Fruit fly (Drosophila melanogaster) whole organism, embryonic: Measurements from ENCODE around the gene CG11892.
A peak's percentile ranks its signal among the peaks of the same experiment; 100 is the strongest.

ENCODE experiments used
- CG10431 ChIP-seq: fragments of 200-800 bp; sonication (Bioruptor generic); optimal IDR thresholded peaks from 3 replicates; lab custom pipeline; 2018; ENCODE audit warnings: missing biosample characterization, mild to moderate bottlenecking, missing genetic modification characterization
- CG10654 ChIP-seq: fragments of 200-800 bp; sonication (Bioruptor generic); optimal IDR thresholded peaks from 2 replicates; lab custom pipeline; 2016; ENCODE audit warnings: missing biosample characterization, missing genetic modification characterization
- CG10959 ChIP-seq: fragments of 200-800 bp; sonication (Bioruptor generic); IDR thresholded peaks from 2 replicates; pipeline ENCODE4 v1.3.6; 2022; ENCODE audit warnings: missing biosample characterization, missing genetic modification characterization
- CG12219 ChIP-seq: fragments of 200-800 bp; sonication (Bioruptor generic); optimal IDR thresholded peaks from 3 replicates; lab custom pipeline; 2018; ENCODE audit warnings: missing biosample characterization, mild to moderate bottlenecking, missing genetic modification characterization
- CG12391 ChIP-seq: fragments of 200-800 bp; sonication (Bioruptor generic); optimal IDR thresholded peaks from 3 replicates; lab custom pipeline; 2018; ENCODE audit warnings: missing biosample characterization, mild to moderate bottlenecking, missing genetic modification characterization, moderate library complexity
- CG15479 ChIP-seq: fragments of 200-800 bp; sonication (Bioruptor generic); optimal IDR thresholded peaks from 3 replicates; lab custom pipeline; 2019; ENCODE audit warnings: missing biosample characterization, mild to moderate bottlenecking, missing genetic modification characterization, moderate library complexity
- CG15601 ChIP-seq: fragments of 200-800 bp; sonication (Bioruptor generic); optimal IDR thresholded peaks from 3 replicates; lab custom pipeline; 2019; ENCODE audit warnings: missing biosample characterization, mild to moderate bottlenecking, missing genetic modification characterization, moderate library complexity
- CG1602 ChIP-seq: fragments of 200-800 bp; sonication (Bioruptor generic); optimal IDR thresholded peaks from 3 replicates; lab custom pipeline; 2016; ENCODE audit warnings: missing biosample characterization, missing genetic modification characterization
- CG18764 ChIP-seq: fragments of 200-800 bp; sonication (Bioruptor generic); optimal IDR thresholded peaks from 3 replicates; lab custom pipeline; 2016; ENCODE audit warnings: missing biosample characterization, missing genetic modification characterization
- CG2199 ChIP-seq: fragments of 200-800 bp; sonication (Bioruptor generic); IDR thresholded peaks from 3 replicates; pipeline ENCODE4 v1.3.6; 2022; ENCODE audit warnings: missing biosample characterization, missing genetic modification characterization
- CG2889 ChIP-seq: fragments of 200-800 bp; sonication (Bioruptor generic); IDR thresholded peaks from 3 replicates; pipeline ENCODE4 v1.3.6; 2022; ENCODE audit warnings: missing biosample characterization, missing genetic modification characterization
- CG31224 ChIP-seq: fragments of 200-800 bp; sonication (Bioruptor generic); IDR thresholded peaks from 2 replicates; pipeline ENCODE4 v1.3.6; 2022; ENCODE audit warnings: missing biosample characterization, missing genetic modification characterization
- CG33213 ChIP-seq: fragments of 200-800 bp; sonication (Bioruptor generic); optimal IDR thresholded peaks from 3 replicates; lab custom pipeline; 2016; ENCODE audit warnings: missing biosample characterization, missing genetic modification characterization
- CG3407 ChIP-seq: fragments of 200-800 bp; sonication (Bioruptor generic); optimal IDR thresholded peaks from 2 replicates; lab custom pipeline; 2018; ENCODE audit warnings: missing biosample characterization, mild to moderate bottlenecking, missing genetic modification characterization
- CG4617 ChIP-seq: fragments of 200-800 bp; sonication (Bioruptor generic); optimal IDR thresholded peaks from 3 replicates; lab custom pipeline; 2016; ENCODE audit warnings: missing biosample characterization, missing genetic modification characterization, borderline replicate concordance
- CG4707 ChIP-seq: fragments of 200-800 bp; sonication (Bioruptor generic); optimal IDR thresholded peaks from 2 replicates; lab custom pipeline; 2018; ENCODE audit warnings: missing biosample characterization, mild to moderate bottlenecking, missing genetic modification characterization, moderate library complexity
- CG6689 ChIP-seq: fragments of 200-800 bp; sonication (Bioruptor generic); IDR thresholded peaks from 2 replicates; pipeline ENCODE4 v1.3.6; 2022; ENCODE audit warnings: missing biosample characterization, missing genetic modification characterization
- CG8281 ChIP-seq: fragments of 200-800 bp; sonication (Bioruptor generic); optimal IDR thresholded peaks from 2 replicates; lab custom pipeline; 2018; ENCODE audit warnings: missing biosample characterization, mild to moderate bottlenecking, missing genetic modification characterization, moderate library complexity
- CG9609 ChIP-seq: fragments of 200-800 bp; sonication (Bioruptor generic); optimal IDR thresholded peaks from 3 replicates; lab custom pipeline; 2016; ENCODE audit warnings: missing biosample characterization, missing genetic modification characterization
- CG9797 ChIP-seq: fragments of 200-800 bp; sonication (Bioruptor generic); optimal IDR thresholded peaks from 3 replicates; lab custom pipeline; 2018; ENCODE audit warnings: missing biosample characterization, mild to moderate bottlenecking, missing genetic modification characterization
- CkIIα-i1 ChIP-seq: fragments of 200-800 bp; sonication (Bioruptor generic); IDR thresholded peaks from 2 replicates; pipeline ENCODE4 v1.3.6; 2022; ENCODE audit warnings: missing biosample characterization, missing genetic modification characterization
- Dad ChIP-seq: fragments of 200-800 bp; sonication (Bioruptor generic); optimal IDR thresholded peaks from 3 replicates; lab custom pipeline; 2016; ENCODE audit warnings: missing biosample characterization, missing genetic modification characterization
- Dref ChIP-seq: fragments of 200-800 bp; sonication (Bioruptor generic); IDR thresholded peaks from 2 replicates; pipeline ENCODE4 v1.3.6; 2022; ENCODE audit warnings: missing biosample characterization, missing genetic modification characterization
- E2f2 ChIP-seq: fragments of 200-800 bp; sonication (Bioruptor generic); IDR thresholded peaks from 2 replicates; pipeline ENCODE4 v1.3.6; 2022; ENCODE audit warnings: missing biosample characterization, missing genetic modification characterization
- Fer2 ChIP-seq: fragments of 200-800 bp; sonication (Bioruptor generic); optimal IDR thresholded peaks from 2 replicates; lab custom pipeline; 2018; ENCODE audit warnings: missing biosample characterization, mild to moderate bottlenecking, missing genetic modification characterization, moderate library complexity
- H2.0 ChIP-seq: fragments of 200-800 bp; sonication (Bioruptor generic); IDR thresholded peaks from 2 replicates; pipeline ENCODE4 v1.3.6; 2022; ENCODE audit warnings: missing biosample characterization, missing genetic modification characterization
- HLH4C ChIP-seq: fragments of 200-800 bp; sonication (Bioruptor generic); IDR thresholded peaks from 3 replicates; pipeline ENCODE4 v1.3.6; 2022; ENCODE audit warnings: missing biosample characterization, missing genetic modification characterization; ENCODE audit not compliant: partially characterized antibody
- Hmr ChIP-seq: fragments of 200-800 bp; sonication (Bioruptor generic); optimal IDR thresholded peaks from 3 replicates; lab custom pipeline; 2017; ENCODE audit warnings: mild to moderate bottlenecking, missing biosample characterization, missing genetic modification reagents, missing genetic modification characterization
- Max ChIP-seq: fragments of 200-800 bp; sonication (Bioruptor generic); optimal IDR thresholded peaks from 2 replicates; lab custom pipeline; 2016; ENCODE audit warnings: missing biosample characterization, mild to moderate bottlenecking, missing genetic modification characterization
- Med ChIP-seq: fragments of 200-800 bp; sonication (Bioruptor generic); peaks from one replicate; lab custom pipeline; 2016; ENCODE audit warnings: missing biosample characterization, missing genetic modification characterization, mild to moderate bottlenecking, inconsistent platforms, moderate library complexity
- Mes4 ChIP-seq: fragments of 200-800 bp; sonication (Bioruptor generic); optimal IDR thresholded peaks from 2 replicates; lab custom pipeline; 2016; ENCODE audit warnings: missing biosample characterization, missing genetic modification characterization
- Nf-YC ChIP-seq: fragments of 200-800 bp; optimal IDR thresholded peaks from 3 replicates; lab custom pipeline; 2019; ENCODE audit warnings: missing biosample characterization, mild to moderate bottlenecking, missing genetic modification characterization, moderate library complexity
- Sin3A ChIP-seq: fragments of >200 bp; optimal IDR thresholded peaks from 2 replicates; lab custom pipeline; 2018
- ac ChIP-seq: fragments of 200-800 bp; sonication (Bioruptor generic); optimal IDR thresholded peaks from 3 replicates; lab custom pipeline; 2017; ENCODE audit warnings: missing biosample characterization, mild to moderate bottlenecking, missing genetic modification characterization
- amos ChIP-seq: fragments of 200-800 bp; sonication (Bioruptor generic); IDR thresholded peaks from 2 replicates; pipeline ENCODE4 v1.3.6; 2022; ENCODE audit warnings: missing biosample characterization, missing genetic modification characterization; ENCODE audit not compliant: partially characterized antibody
- bab2 ChIP-seq: fragments of 200-800 bp; sonication (Bioruptor generic); optimal IDR thresholded peaks from 2 replicates; lab custom pipeline; 2016; ENCODE audit warnings: missing biosample characterization, missing genetic modification characterization
- chif ChIP-seq, 2 experiments: fragments of 200-800 bp; sonication (Bioruptor generic); optimal IDR thresholded peaks; 3 replicates each; lab custom pipeline; 2016; ENCODE audit warnings: missing biosample characterization in 2 of 2, missing genetic modification characterization in 2 of 2
- chn ChIP-seq: fragments of 200-800 bp; sonication (Bioruptor generic); optimal IDR thresholded peaks from 2 replicates; lab custom pipeline; 2016; ENCODE audit warnings: missing biosample characterization, missing genetic modification characterization
- corto ChIP-seq: fragments of 200-800 bp; sonication (Bioruptor generic); optimal IDR thresholded peaks from 2 replicates; lab custom pipeline; 2016; ENCODE audit warnings: missing biosample characterization, mild to moderate bottlenecking, missing genetic modification characterization, moderate library complexity
- croc ChIP-seq: fragments of 200-800 bp; sonication (Bioruptor generic); conservative IDR thresholded peaks from 3 replicates; pipeline ENCODE4 v1.3.6; 2022; ENCODE audit warnings: missing biosample characterization, missing genetic modification characterization
- dimm ChIP-seq: fragments of 200-800 bp; sonication (Bioruptor generic); IDR thresholded peaks from 2 replicates; pipeline ENCODE4 v1.3.6; 2022; ENCODE audit warnings: missing biosample characterization, missing genetic modification characterization
- eve ChIP-seq, 2 experiments: fragments of >200 bp; optimal IDR thresholded peaks; 2 replicates each; lab custom pipeline; 2017; ENCODE audit warnings: missing biosample characterization in 2 of 2, missing genetic modification characterization in 2 of 2
- fd102C ChIP-seq: fragments of 200-800 bp; sonication (Bioruptor generic); optimal IDR thresholded peaks from 2 replicates; lab custom pipeline; 2018; ENCODE audit warnings: missing biosample characterization, mild to moderate bottlenecking, missing genetic modification characterization, moderate library complexity
- kay ChIP-seq: fragments of 200-800 bp; sonication (Bioruptor generic); optimal IDR thresholded peaks from 2 replicates; lab custom pipeline; 2016; ENCODE audit warnings: missing biosample characterization, missing genetic modification characterization
- lab ChIP-seq: fragments of 200-800 bp; sonication (Bioruptor generic); optimal IDR thresholded peaks from 3 replicates; lab custom pipeline; 2017; ENCODE audit warnings: missing biosample characterization, missing genetic modification characterization, mild to moderate bottlenecking, moderate library complexity, missing genetic modification reagents
- mam ChIP-seq: fragments of 200-800 bp; sonication (Bioruptor generic); optimal IDR thresholded peaks from 3 replicates; lab custom pipeline; 2016; ENCODE audit warnings: missing biosample characterization, missing genetic modification characterization
- sc ChIP-seq, 3 experiments: fragments of >200 bp in 2 of 3; fragments of 200-800 bp in 1 of 3; sonication (Bioruptor generic) in 1 of 3; optimal IDR thresholded peaks; 2 replicates in 2 of 3; 3 replicates in 1 of 3; lab custom pipeline; 2017; ENCODE audit warnings: mild to moderate bottlenecking in 1 of 3, missing biosample characterization in 1 of 3, missing genetic modification characterization in 1 of 3, missing genetic modification reagents in 1 of 3
- sima ChIP-seq: fragments of 200-800 bp; sonication (Bioruptor generic); optimal IDR thresholded peaks from 2 replicates; lab custom pipeline; 2016; ENCODE audit warnings: missing biosample characterization, missing genetic modification characterization
- zfh2 ChIP-seq: fragments of 200-800 bp; sonication (Bioruptor generic); optimal IDR thresholded peaks from 2 replicates; lab custom pipeline; 2016; ENCODE audit warnings: missing biosample characterization, missing genetic modification characterization

CG11892 gene

dm6 chr3R:25232271-25232989 lies 48.9 kb upstream of the CG11892 start, which contains the start of gene Cad96Cb (continued):
- TF ChIP-seq CG31224 (GFP tag; lab: Robert Waterston, UW) (no peak), CG8281 (peak; percentile 68), lab (GFP tag; lab: Kevin White, UChicago) (peak; percentile 71), E2f2 (GFP tag; lab: Robert Waterston, UW) (peak; percentile 50), HLH4C (GFP tag; lab: Robert Waterston, UW) (no peak), ac (GFP tag; lab: Kevin White, UChicago) (peak; percentile 43), Fer2 (peak; percentile 25), CG15479 (GFP tag; lab: Kevin White, UChicago) (no peak), CG12219 (GFP tag; lab: Kevin White, UChicago) (peak; percentile 69), Mes4 (GFP tag; lab: Kevin White, UChicago) (peak; percentile 85), H2.0 (GFP tag; lab: Robert Waterston, UW) (peak; percentile 38; the same call in 1 of the 2 replicates), CG3407 (peak; percentile 85), Dad (peak; percentile 64), eve (GFP tag; optimal IDR thresholded peaks at IDR 0.05; lab: Kevin White, UChicago) (no peak), Hmr (GFP tag; lab: Kevin White, UChicago) (peak; percentile 58), chn (GFP tag; lab: Kevin White, UChicago) (peak; percentile 65), dimm (GFP tag; lab: Robert Waterston, UW) (no peak), CG9609 (GFP tag; lab: Kevin White, UChicago) (peak; percentile 75), CG2199 (GFP tag; lab: Robert Waterston, UW) (no peak), bab2 (GFP tag; lab: Kevin White, UChicago) (peak; percentile 80), Med (peak; percentile 93), CG12391 (peak; percentile 84), CG33213 (peak; percentile 49), CG10959 (peak; percentile 36), CG1602 (peak; percentile 73), kay (GFP tag; lab: Kevin White, UChicago) (peak; percentile 56), CG2889 (no peak), croc (GFP tag; lab: Robert Waterston, UW) (peak; percentile 74), CkIIα-i1 (GFP tag; lab: Robert Waterston, UW) (no peak), fd102C (GFP tag; lab: Kevin White, UChicago) (no peak), chif (GFP tag; optimal IDR thresholded peaks at IDR 0.05; lab: Kevin White, UChicago) (peak; percentile 56 to 89), sc (optimal IDR thresholded peaks at IDR 0.05; lab: Kevin White, UChicago) (no peak), sc (GFP tag; optimal IDR thresholded peaks at IDR 0.05; lab: Kevin White, UChicago) (peak; percentile 87), Nf-YC (tag; lab: Kevin White, UChicago) (no peak), amos (GFP tag; lab: Robert Waterston, UW) (no peak), CG10654 (GFP tag; lab: Kevin White, UChicago) (peak; percentile 67), Sin3A (no peak), CG10431 (peak; percentile 76), CG4617 (peak; percentile 59), CG18764 (GFP tag; lab: Kevin White, UChicago) (peak; percentile 76), Max (peak; percentile 78), CG4707 (peak; percentile 48), CG15601 (tag; lab: Kevin White, UChicago) (peak; percentile 88), mam (GFP tag; lab: Kevin White, UChicago) (peak; percentile 53), zfh2 (peak; percentile 0), CG9797 (GFP tag; lab: Kevin White, UChicago) (no peak), corto (GFP tag; lab: Kevin White, UChicago) (peak; percentile 31), CG6689 (GFP tag; lab: Robert Waterston, UW) (peak; percentile 81), Dref (GFP tag; lab: Robert Waterston, UW) (no peak), sima (GFP tag; lab: Kevin White, UChicago) (peak; percentile 30)
